Fruit fly (Drosophila melanogaster) whole organism, wandering third instar larva: ENCODE measurements around the gene Cyp28c1.

ENCODE experiments used
- Dfd ChIP-seq: fragments of >200 bp; optimal IDR thresholded peaks from 2 replicates; lab custom pipeline; 2017; ENCODE audit warnings: missing biosample characterization, missing genetic modification characterization
- brk ChIP-seq: fragments of 200-800 bp; sonication (Bioruptor generic); optimal IDR thresholded peaks from 2 replicates; lab custom pipeline; 2016; ENCODE audit warnings: missing biosample characterization, mild to moderate bottlenecking, missing genetic modification characterization
- pan ChIP-seq: fragments of >200 bp; optimal IDR thresholded peaks from 2 replicates; lab custom pipeline; 2017
- usp ChIP-seq: fragments of >200 bp; optimal IDR thresholded peaks from 2 replicates; lab custom pipeline; 2017; ENCODE audit warnings: missing biosample characterization, missing genetic modification characterization

dm6 chrX:11873116-11873515, 33.7 kb downstream of the Cyp28c1 start, which contains the start of gene CG15739:
- TF ChIP-seq pan (lab: Kevin White, UChicago) (no peak), Dfd (no peak), usp (GFP tag; lab: Kevin White, UChicago) (no peak), brk (no peak)
